Worm (Caenorhabditis elegans) whole organism, late embryonic: ENCODE results near the gene F26F12.2.

Source experiments
- ceh-45 ChIP-seq: fragments of 200-800 bp; sonication (Bioruptor generic); IDR thresholded peaks from 2 replicates; pipeline ENCODE4 v1.3.6; 2022; ENCODE audit warnings: missing genetic modification reagents, missing genetic modification characterization, missing compliant biosample characterization
- hlh-15 ChIP-seq: sonication (generic microtip); optimal IDR thresholded peaks from 2 replicates; lab custom pipeline; 2016; ENCODE audit warnings: missing genetic modification characterization, missing compliant biosample characterization
- pha-2 ChIP-seq: sonication (generic microtip); optimal IDR thresholded peaks from 2 replicates; lab custom pipeline; 2017; ENCODE audit warnings: mild to moderate bottlenecking, missing genetic modification characterization, missing compliant biosample characterization
- pqm-1 ChIP-seq: sonication (generic microtip); optimal IDR thresholded peaks from 2 replicates; lab custom pipeline; 2016; ENCODE audit warnings: missing genetic modification characterization, missing compliant biosample characterization
- sox-2 ChIP-seq: fragments of 200-800 bp; sonication (Bioruptor generic); IDR thresholded peaks from 2 replicates; pipeline ENCODE4 v1.3.6; 2022; ENCODE audit warnings: missing genetic modification reagents, missing genetic modification characterization, missing compliant biosample characterization
- sox-4 ChIP-seq: sonication (generic microtip); optimal IDR thresholded peaks from 2 replicates; lab custom pipeline; 2017; ENCODE audit warnings: mild to moderate bottlenecking, missing genetic modification characterization, inconsistent platforms, missing compliant biosample characterization
- unc-3 ChIP-seq, 2 experiments: fragments of 200-800 bp in 1 of 2; sonication (Bioruptor generic) in 1 of 2; sonication (generic microtip) in 1 of 2; conservative IDR thresholded peaks in 1 of 2; optimal IDR thresholded peaks in 1 of 2; 2 replicates each; pipeline versions ENCODE4 v1.3.6 to Lab custom; 2016 to 2022; ENCODE audit warnings: missing compliant biosample characterization in 2 of 2, missing genetic modification characterization in 2 of 2, missing genetic modification reagents in 1 of 2

ce11 chrV:5871759-5872158 is 33.3 kb upstream of the F26F12.2 start, which contains the start of gene C02G6.2:
- TF ChIP-seq unc-3 (GFP tag; conservative IDR thresholded peaks at IDR 0.05; lab: Robert Waterston, UW) (no peak), unc-3 (tag; optimal IDR thresholded peaks at IDR 0.05; lab: Kevin White, UChicago) (no peak), sox-2 (GFP tag; lab: Robert Waterston, UW) (no peak), pha-2 (tag; lab: Kevin White, UChicago) (no peak), hlh-15 (tag; lab: Kevin White, UChicago) (no peak), ceh-45 (GFP tag; lab: Robert Waterston, UW) (no peak), pqm-1 (tag; lab: Kevin White, UChicago) (no peak), sox-4 (tag; lab: Kevin White, UChicago) (no peak)
